Comparison of ENCODE assay signal across 3 fruit fly cellular contexts in the genomic region with DNA sequence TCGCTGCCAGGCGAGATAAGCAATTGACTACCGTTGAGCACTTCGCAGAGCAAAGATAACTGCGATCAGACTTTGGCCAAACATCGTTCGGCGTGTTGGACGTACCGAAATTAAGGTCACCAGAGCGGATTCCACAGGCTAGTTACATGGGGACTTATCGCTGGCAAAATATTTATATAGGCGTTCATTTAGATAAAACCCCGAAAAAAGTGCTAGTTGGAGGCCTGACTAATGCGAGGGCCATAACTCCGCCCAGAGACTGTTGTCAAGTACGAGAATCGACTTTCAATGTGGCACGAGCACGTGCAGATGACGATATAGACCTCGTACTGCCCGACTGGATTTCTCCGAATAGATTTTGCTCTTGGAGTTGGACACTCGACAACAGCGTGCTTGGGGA.
A peak's percentile ranks its signal among the peaks of the same experiment; 100 is the strongest.
TF ChIP-seq lines count a peak whose summit lies in the region.

No protein-coding gene starts in this region.

- no peak for TF ChIP-seq CTCF in whole organism, embryonic (GFP tag; optimal IDR thresholded peaks at IDR 0.05; lab: Kevin White, UChicago)

TF ChIP-seq in whole organism, embryonic, 481 proteins besides CTCF, POLR2A, EP300 and RAD21 (continues in another document):
- peak; percentile 19 for TF ChIP-seq sens (GFP tag; lab: Kevin White, UChicago)
- TF ChIP-seq Med (GFP tag; lab: Kevin White, UChicago), result peak; percentile 80
- TF ChIP-seq CG2199 (GFP tag; IDR thresholded peaks at IDR 0.05; lab: Robert Waterston, UW), result 0 out of 3 replicates have a peak, but pooled peaks have one; percentile 44
- TF ChIP-seq chinmo (GFP tag; IDR thresholded peaks at IDR 0.05; lab: Robert Waterston, UW; ENCODE audit: partially characterized antibody), result 0 out of 4 replicates have a peak, but pooled peaks have one; percentile 71
- peak; percentile 28 for TF ChIP-seq lab (GFP tag; optimal IDR thresholded peaks at IDR 0.05; lab: Kevin White, UChicago)
- peak; percentile 88 for TF ChIP-seq cwo (GFP tag; optimal IDR thresholded peaks at IDR 0.05; lab: Kevin White, UChicago)
- peak; percentile 16 for TF ChIP-seq CG10543 (GFP tag; optimal IDR thresholded peaks at IDR 0.05; lab: Kevin White, UChicago)
- peak; percentile 29 for TF ChIP-seq CG7987 (GFP tag; optimal IDR thresholded peaks at IDR 0.05; lab: Kevin White, UChicago)
- TF ChIP-seq gcm2 (GFP tag; optimal IDR thresholded peaks at IDR 0.05; lab: Kevin White, UChicago), result no peak
- no peak for TF ChIP-seq CG3995 (GFP tag; optimal IDR thresholded peaks at IDR 0.05; lab: Kevin White, UChicago)
- peak; percentile 3 for TF ChIP-seq CG9727 (GFP tag; optimal IDR thresholded peaks at IDR 0.05; lab: Kevin White, UChicago)
- TF ChIP-seq CG13894 (tag; optimal IDR thresholded peaks at IDR 0.05; lab: Kevin White, UChicago), result peak; percentile 50
- peak; percentile 61 for TF ChIP-seq exex (tag; optimal IDR thresholded peaks at IDR 0.05; lab: Kevin White, UChicago)
- TF ChIP-seq zen2 (GFP tag; IDR thresholded peaks at IDR 0.05; lab: Robert Waterston, UW; ENCODE audit: partially characterized antibody), result no peak
- TF ChIP-seq vvl (GFP tag; IDR thresholded peaks at IDR 0.05; lab: Robert Waterston, UW), result 0 out of 2 replicates have a peak, but pooled peaks have one; percentile 10
- TF ChIP-seq Deaf1 (tag; optimal IDR thresholded peaks at IDR 0.05; lab: Kevin White, UChicago), result peak; percentile 28
- TF ChIP-seq Rfx (GFP tag; IDR thresholded peaks at IDR 0.05; lab: Robert Waterston, UW), result peak; percentile 23; the same call in 1 of the 2 replicates
- no peak for TF ChIP-seq CG6854 (GFP tag; optimal IDR thresholded peaks at IDR 0.05; lab: Kevin White, UChicago)
- TF ChIP-seq CG3281 (GFP tag; optimal IDR thresholded peaks at IDR 0.05; lab: Kevin White, UChicago), result peak; percentile 8
- TF ChIP-seq psq (GFP tag; optimal IDR thresholded peaks at IDR 0.05; lab: Kevin White, UChicago), result no peak
- no peak for TF ChIP-seq CG3847 (GFP tag; IDR thresholded peaks at IDR 0.05; lab: Robert Waterston, UW)
- peak; percentile 86 for TF ChIP-seq sd (tag; optimal IDR thresholded peaks at IDR 0.05; lab: Kevin White, UChicago)
- 0 out of 2 replicates have a peak, but pooled peaks have one; percentile 26 for TF ChIP-seq seq (GFP tag; IDR thresholded peaks at IDR 0.05; lab: Robert Waterston, UW)
- peak; percentile 2 for TF ChIP-seq ftz-f1 (GFP tag; optimal IDR thresholded peaks at IDR 0.05; lab: Kevin White, UChicago)
- no peak for TF ChIP-seq CG15479 (GFP tag; optimal IDR thresholded peaks at IDR 0.05; lab: Kevin White, UChicago)
- TF ChIP-seq sug (tag; optimal IDR thresholded peaks at IDR 0.05; lab: Kevin White, UChicago), result peak; percentile 52
- peak; percentile 82 for TF ChIP-seq mirr (GFP tag; optimal IDR thresholded peaks at IDR 0.05; lab: Kevin White, UChicago)

TF ChIP-seq in whole organism, prepupa, 60 proteins besides CTCF, POLR2A, EP300 and RAD21:
- no peak for TF ChIP-seq ss (GFP tag; optimal IDR thresholded peaks at IDR 0.05; lab: Kevin White, UChicago)
- no peak for TF ChIP-seq vri (GFP tag; optimal IDR thresholded peaks at IDR 0.05; lab: Kevin White, UChicago)
- no peak for TF ChIP-seq cyc (GFP tag; optimal IDR thresholded peaks at IDR 0.05; lab: Kevin White, UChicago)
- no peak for TF ChIP-seq Sox102F (GFP tag; optimal IDR thresholded peaks at IDR 0.05; lab: Kevin White, UChicago)
- TF ChIP-seq CG3919 (GFP tag; optimal IDR thresholded peaks at IDR 0.05; lab: Kevin White, UChicago), result no peak
- peak; percentile 41 for TF ChIP-seq fkh (GFP tag; optimal IDR thresholded peaks at IDR 0.05; lab: Kevin White, UChicago)
TF ChIP-seq in whole organism, prepupa: peak in this region for 1.

TF ChIP-seq in whole organism, pupa, 21 proteins besides CTCF, POLR2A, EP300 and RAD21:
- TF ChIP-seq Snoo (tag; optimal IDR thresholded peaks at IDR 0.05; lab: Kevin White, UChicago), result no peak
- no peak for TF ChIP-seq rn (GFP tag; IDR thresholded peaks at IDR 0.05; lab: Robert Waterston, UW)
- TF ChIP-seq CG9948 (tag; optimal IDR thresholded peaks at IDR 0.05; lab: Kevin White, UChicago), result no peak
- no peak for TF ChIP-seq gl (tag; optimal IDR thresholded peaks at IDR 0.05; lab: Kevin White, UChicago)
- 0 out of 3 replicates have a peak, but pooled peaks have one; percentile 43 for TF ChIP-seq CG4496 (GFP tag; IDR thresholded peaks at IDR 0.05; lab: Robert Waterston, UW)
